Worm (Caenorhabditis elegans) whole organism, mixed stage, embryonic: ENCODE measurements around the gene T04C12.8.
A peak's percentile ranks its signal among the peaks of the same experiment; 100 is the strongest.

Source experiments
- elt-1 ChIP-seq: sonication (generic microtip); optimal IDR thresholded peaks from 2 replicates; lab custom pipeline; 2017; ENCODE audit warnings: missing genetic modification characterization, mild to moderate bottlenecking, missing compliant biosample characterization, antibody characterized with exemption, moderate library complexity, borderline replicate concordance; ENCODE audit not compliant: insufficient read depth
- elt-3 ChIP-seq: fragments of 150-350 bp; optimal IDR thresholded peaks from 2 replicates; lab custom pipeline; 2014; ENCODE audit warnings: missing biosample characterization, missing genetic modification characterization
- lin-13 ChIP-seq: fragments of 150-350 bp; optimal IDR thresholded peaks from 2 replicates; lab custom pipeline; 2014; ENCODE audit warnings: missing biosample characterization, missing genetic modification characterization
- mab-5 ChIP-seq: fragments of 150-350 bp; optimal IDR thresholded peaks from 2 replicates; lab custom pipeline; 2014; ENCODE audit warnings: missing biosample characterization, missing genetic modification characterization
- snpc-4 ChIP-seq: fragments of 150-350 bp; optimal IDR thresholded peaks from 2 replicates; lab custom pipeline; 2014; ENCODE audit warnings: missing biosample characterization, missing genetic modification characterization
- unc-62 ChIP-seq: fragments of 150-350 bp; optimal IDR thresholded peaks from 2 replicates; lab custom pipeline; 2014; ENCODE audit warnings: missing biosample characterization, missing genetic modification reagents, missing genetic modification characterization
- zip-8 ChIP-seq: fragments of 150-350 bp; optimal IDR thresholded peaks from 2 replicates; lab custom pipeline; 2014; ENCODE audit warnings: missing biosample characterization, missing genetic modification characterization
- ztf-11 ChIP-seq: fragments of 150-350 bp; optimal IDR thresholded peaks from 2 replicates; lab custom pipeline; 2014; ENCODE audit warnings: missing biosample characterization, missing genetic modification characterization

ce11 chrV:11039379-11039954, 29.7 kb downstream of the T04C12.8 start, which contains the start of gene pak-2:
- TF ChIP-seq snpc-4 (tag; lab: Kevin White, UChicago) (no peak), elt-1 (no peak), zip-8 (tag; lab: Kevin White, UChicago) (no peak), unc-62 (GFP tag; lab: Kevin White, UChicago) (peak; percentile 61), elt-3 (tag; lab: Kevin White, UChicago) (no peak), mab-5 (tag; lab: Kevin White, UChicago) (no peak), lin-13 (peak; percentile 15), ztf-11 (tag; lab: Kevin White, UChicago) (no peak)
